Worm (Caenorhabditis elegans) whole organism, late embryonic: ENCODE results near the gene T19H12.2.

ENCODE experiments used
- Y22D7AL.16 ChIP-seq: sonication (generic microtip); optimal IDR thresholded peaks from 2 replicates; lab custom pipeline; 2016; ENCODE audit warnings: missing genetic modification characterization, missing compliant biosample characterization
- ceh-2 ChIP-seq: sonication (generic microtip); optimal IDR thresholded peaks from 2 replicates; lab custom pipeline; 2016; ENCODE audit warnings: missing genotype, missing genetic modification characterization, missing compliant biosample characterization
- ceh-34 ChIP-seq: sonication (generic microtip); optimal IDR thresholded peaks from 2 replicates; lab custom pipeline; 2016; ENCODE audit warnings: mild to moderate bottlenecking, missing genetic modification characterization, missing compliant biosample characterization
- dve-1 ChIP-seq: sonication (generic microtip); optimal IDR thresholded peaks from 2 replicates; lab custom pipeline; 2017; ENCODE audit warnings: antibody characterized with exemption, mild to moderate bottlenecking, missing genetic modification characterization, missing compliant biosample characterization
- elt-4 ChIP-seq: sonication (generic microtip); optimal IDR thresholded peaks from 2 replicates; lab custom pipeline; 2016; ENCODE audit warnings: missing genetic modification characterization, missing compliant biosample characterization
- ets-4 ChIP-seq: sonication (generic microtip); optimal IDR thresholded peaks from 2 replicates; lab custom pipeline; 2016; ENCODE audit warnings: missing genetic modification characterization, missing compliant biosample characterization
- gmeb-2 ChIP-seq: sonication (generic microtip); optimal IDR thresholded peaks from 2 replicates; lab custom pipeline; 2016; ENCODE audit warnings: missing genetic modification characterization, inconsistent platforms, missing compliant biosample characterization
- nfya-1 ChIP-seq: sonication (generic microtip); optimal IDR thresholded peaks from 2 replicates; lab custom pipeline; 2017; ENCODE audit warnings: missing genetic modification characterization, mild to moderate bottlenecking, missing compliant biosample characterization, antibody characterized with exemption, moderate library complexity
- nhr-11 ChIP-seq: fragments of 150-350 bp; optimal IDR thresholded peaks from 2 replicates; lab custom pipeline; 2014; ENCODE audit warnings: missing biosample characterization, missing genetic modification characterization
- pha-4 ChIP-seq: fragments of 150-350 bp; optimal IDR thresholded peaks from 2 replicates; lab custom pipeline; 2018; ENCODE audit warnings: missing biosample characterization, missing genetic modification reagents, missing genetic modification characterization
- pqm-1 ChIP-seq: sonication (generic microtip); optimal IDR thresholded peaks from 2 replicates; lab custom pipeline; 2016; ENCODE audit warnings: missing genetic modification characterization, missing compliant biosample characterization
- unc-86 ChIP-seq: sonication (generic microtip); optimal IDR thresholded peaks from 2 replicates; lab custom pipeline; 2016; ENCODE audit warnings: missing genetic modification characterization, missing compliant biosample characterization

- TF ChIP-seq nhr-11 (tag; lab: Kevin White, UChicago) = no peak
- TF ChIP-seq nfya-1 (tag; lab: Kevin White, UChicago) = no peak
- TF ChIP-seq dve-1 (tag; lab: Kevin White, UChicago) = no peak
- TF ChIP-seq pha-4 (tag; lab: Kevin White, UChicago) = no peak
- TF ChIP-seq Y22D7AL.16 (tag; lab: Kevin White, UChicago) = no peak
- no peak for TF ChIP-seq ceh-2 (tag; lab: Kevin White, UChicago)
- no peak for TF ChIP-seq pqm-1 (tag; lab: Kevin White, UChicago)
- TF ChIP-seq gmeb-2 (tag; lab: Kevin White, UChicago) = no peak
- TF ChIP-seq unc-86 (tag; lab: Kevin White, UChicago) = no peak
- no peak for TF ChIP-seq ets-4 (tag; lab: Kevin White, UChicago)
- no peak for TF ChIP-seq ceh-34 (tag; lab: Kevin White, UChicago)
- TF ChIP-seq elt-4 = no peak
Measured at ce11 chrV:4903696-4904095, 13.5 kb downstream of the T19H12.2 start, which contains the start of gene ugt-8.
